Worm (Caenorhabditis elegans) whole organism, late embryonic: ENCODE measurements around the gene F08D12.4.

Experiments
- T23F11.4 ChIP-seq: fragments of 200-800 bp; sonication (Bioruptor generic); optimal IDR thresholded peaks from 2 replicates; lab custom pipeline; 2018; ENCODE audit warnings: mild to moderate bottlenecking, missing genetic modification characterization, missing compliant biosample characterization
- gmeb-2 ChIP-seq: sonication (generic microtip); optimal IDR thresholded peaks from 2 replicates; lab custom pipeline; 2016; ENCODE audit warnings: missing genetic modification characterization, inconsistent platforms, missing compliant biosample characterization
- lim-6 ChIP-seq: sonication (generic microtip); optimal IDR thresholded peaks from 2 replicates; lab custom pipeline; 2016; ENCODE audit warnings: missing genetic modification characterization, missing compliant biosample characterization
- nfya-1 ChIP-seq: sonication (generic microtip); optimal IDR thresholded peaks from 2 replicates; lab custom pipeline; 2017; ENCODE audit warnings: missing genetic modification characterization, mild to moderate bottlenecking, missing compliant biosample characterization, antibody characterized with exemption, moderate library complexity
- ref-2 ChIP-seq: sonication (generic microtip); optimal IDR thresholded peaks from 2 replicates; lab custom pipeline; 2016; ENCODE audit warnings: missing genetic modification characterization, missing compliant biosample characterization
- sox-4 ChIP-seq: sonication (generic microtip); optimal IDR thresholded peaks from 2 replicates; lab custom pipeline; 2017; ENCODE audit warnings: mild to moderate bottlenecking, missing genetic modification characterization, inconsistent platforms, missing compliant biosample characterization
- unc-42 ChIP-seq: sonication (generic microtip); optimal IDR thresholded peaks from 2 replicates; lab custom pipeline; 2016; ENCODE audit warnings: missing genotype, missing genetic modification characterization, missing compliant biosample characterization
- unc-86 ChIP-seq: sonication (generic microtip); optimal IDR thresholded peaks from 2 replicates; lab custom pipeline; 2016; ENCODE audit warnings: missing genetic modification characterization, missing compliant biosample characterization

ce11 chrII:2824169-2824568 is 46.2 kb downstream of the F08D12.4 start, which contains the start of the genes K12H6.4 and K12H6.9:
- no peak for TF ChIP-seq nfya-1
- no peak for TF ChIP-seq sox-4 (tag; lab: Kevin White, UChicago)
- TF ChIP-seq unc-42 (tag; lab: Kevin White, UChicago), result no peak
- no peak for TF ChIP-seq T23F11.4 (GFP tag; lab: Kevin White, UChicago)
- TF ChIP-seq unc-86 (tag; lab: Kevin White, UChicago), result no peak
- TF ChIP-seq ref-2 (tag; lab: Kevin White, UChicago), result no peak
- TF ChIP-seq lim-6 (tag; lab: Kevin White, UChicago), result no peak
- TF ChIP-seq gmeb-2, result no peak
